Fruit fly (Drosophila melanogaster) whole organism, embryonic: Measurements from ENCODE around the gene CG13272.

ENCODE experiments used
- Blimp-1 ChIP-seq: fragments of 200-800 bp; sonication (Bioruptor generic); optimal IDR thresholded peaks from 3 replicates; lab custom pipeline; 2018; ENCODE audit warnings: missing biosample characterization, missing genetic modification characterization, mild to moderate bottlenecking, moderate library complexity, missing genetic modification reagents
- CG10366 ChIP-seq: fragments of 200-800 bp; sonication (Bioruptor generic); IDR thresholded peaks from 2 replicates; pipeline ENCODE4 v1.3.6; 2022; ENCODE audit warnings: missing biosample characterization, missing genetic modification characterization
- CG12236 ChIP-seq: fragments of 200-800 bp; sonication (Bioruptor generic); optimal IDR thresholded peaks from 2 replicates; lab custom pipeline; 2016; ENCODE audit warnings: missing biosample characterization, missing genetic modification characterization
- CG12391 ChIP-seq: fragments of 200-800 bp; sonication (Bioruptor generic); optimal IDR thresholded peaks from 3 replicates; lab custom pipeline; 2018; ENCODE audit warnings: missing biosample characterization, mild to moderate bottlenecking, missing genetic modification characterization, moderate library complexity
- CG13296 ChIP-seq: fragments of 200-800 bp; sonication (Bioruptor generic); optimal IDR thresholded peaks from 3 replicates; lab custom pipeline; 2018; ENCODE audit warnings: missing biosample characterization, mild to moderate bottlenecking, missing genetic modification characterization
- CG14014 ChIP-seq: fragments of 200-800 bp; sonication (Bioruptor generic); IDR thresholded peaks from 2 replicates; pipeline ENCODE4 v1.3.6; 2022; ENCODE audit warnings: missing biosample characterization, missing genetic modification characterization
- CG15514 ChIP-seq: fragments of 200-800 bp; sonication (Bioruptor generic); optimal IDR thresholded peaks from 3 replicates; lab custom pipeline; 2017; ENCODE audit warnings: missing biosample characterization, missing genetic modification characterization, mild to moderate bottlenecking, moderate library complexity, missing genetic modification reagents
- CG15696 ChIP-seq: fragments of 200-800 bp; sonication (Bioruptor generic); optimal IDR thresholded peaks from 2 replicates; lab custom pipeline; 2019; ENCODE audit warnings: missing biosample characterization, mild to moderate bottlenecking, missing genetic modification characterization, moderate library complexity
- CG18619 ChIP-seq: fragments of 200-800 bp; sonication (Bioruptor generic); optimal IDR thresholded peaks from 3 replicates; lab custom pipeline; 2017; ENCODE audit warnings: missing biosample characterization, mild to moderate bottlenecking, missing genetic modification characterization
- CG2199 ChIP-seq: fragments of 200-800 bp; sonication (Bioruptor generic); IDR thresholded peaks from 3 replicates; pipeline ENCODE4 v1.3.6; 2022; ENCODE audit warnings: missing biosample characterization, missing genetic modification characterization
- CG2875 ChIP-seq: fragments of 200-800 bp; sonication (Bioruptor generic); optimal IDR thresholded peaks from 2 replicates; lab custom pipeline; 2017; ENCODE audit warnings: missing biosample characterization, mild to moderate bottlenecking, missing genetic modification characterization, missing genetic modification reagents
- CG2889 ChIP-seq: fragments of 200-800 bp; sonication (Bioruptor generic); IDR thresholded peaks from 3 replicates; pipeline ENCODE4 v1.3.6; 2022; ENCODE audit warnings: missing biosample characterization, missing genetic modification characterization
- CG30403 ChIP-seq: fragments of 200-800 bp; sonication (Bioruptor generic); optimal IDR thresholded peaks from 3 replicates; lab custom pipeline; 2016; ENCODE audit warnings: missing biosample characterization, missing genetic modification characterization
- CG3163 ChIP-seq: fragments of 200-800 bp; sonication (Bioruptor generic); optimal IDR thresholded peaks from 3 replicates; lab custom pipeline; 2016; ENCODE audit warnings: missing biosample characterization, missing genetic modification characterization
- CG32767 ChIP-seq: fragments of 200-800 bp; sonication (Bioruptor generic); IDR thresholded peaks from 2 replicates; pipeline ENCODE4 v1.3.6; 2022; ENCODE audit warnings: missing biosample characterization, missing genetic modification characterization
- CG3726 ChIP-seq: fragments of 200-800 bp; sonication (Bioruptor generic); IDR thresholded peaks from 3 replicates; pipeline ENCODE4, ENCODE4 v1.3.6; 2022; ENCODE audit warnings: missing biosample characterization, missing genetic modification characterization
- CG5180 ChIP-seq: fragments of 200-800 bp; sonication (Bioruptor generic); optimal IDR thresholded peaks from 3 replicates; lab custom pipeline; 2017; ENCODE audit warnings: missing biosample characterization, missing genetic modification characterization, mild to moderate bottlenecking, moderate library complexity, missing genetic modification reagents
- CG6254 ChIP-seq: fragments of 200-800 bp; sonication (Bioruptor generic); optimal IDR thresholded peaks from 3 replicates; lab custom pipeline; 2017; ENCODE audit warnings: mild to moderate bottlenecking, missing biosample characterization, missing genetic modification reagents, missing genetic modification characterization
- CG6813 ChIP-seq: fragments of 200-800 bp; sonication (Bioruptor generic); optimal IDR thresholded peaks from 2 replicates; lab custom pipeline; 2017; ENCODE audit warnings: missing biosample characterization, missing genetic modification characterization, mild to moderate bottlenecking, moderate library complexity, missing genetic modification reagents
- CG7271 ChIP-seq: fragments of 200-800 bp; sonication (Bioruptor generic); optimal IDR thresholded peaks from 2 replicates; lab custom pipeline; 2018; ENCODE audit warnings: missing biosample characterization, mild to moderate bottlenecking, missing genetic modification characterization, moderate library complexity
- CG7987 ChIP-seq: fragments of 200-800 bp; sonication (Bioruptor generic); optimal IDR thresholded peaks from 2 replicates; lab custom pipeline; 2018; ENCODE audit warnings: missing biosample characterization, mild to moderate bottlenecking, missing genetic modification characterization, moderate library complexity
- D19A ChIP-seq: fragments of 200-800 bp; optimal IDR thresholded peaks from 3 replicates; lab custom pipeline; 2019; ENCODE audit warnings: missing biosample characterization, mild to moderate bottlenecking, missing genetic modification characterization, moderate library complexity
- Deaf1 ChIP-seq: fragments of 200-800 bp; optimal IDR thresholded peaks from 3 replicates; lab custom pipeline; 2019; ENCODE audit warnings: missing biosample characterization, mild to moderate bottlenecking, missing genetic modification characterization, moderate library complexity
- Dll ChIP-seq: fragments of 200-800 bp; sonication (Bioruptor generic); IDR thresholded peaks from 4 replicates; pipeline ENCODE4 v1.3.6; 2022; ENCODE audit warnings: missing biosample characterization, missing genetic modification characterization; ENCODE audit not compliant: partially characterized antibody
- Mes4 ChIP-seq: fragments of 200-800 bp; sonication (Bioruptor generic); optimal IDR thresholded peaks from 2 replicates; lab custom pipeline; 2016; ENCODE audit warnings: missing biosample characterization, missing genetic modification characterization
- Six4 ChIP-seq: fragments of 200-800 bp; sonication (Bioruptor generic); optimal IDR thresholded peaks from 2 replicates; lab custom pipeline; 2016; ENCODE audit warnings: missing biosample characterization, missing genetic modification characterization
- Sox102F ChIP-seq: fragments of 200-800 bp; sonication (Bioruptor generic); optimal IDR thresholded peaks from 2 replicates; lab custom pipeline; 2018; ENCODE audit warnings: missing biosample characterization, mild to moderate bottlenecking, missing genetic modification characterization, moderate library complexity
- Trl ChIP-seq, 3 experiments: fragments of >200 bp in 2 of 3; fragments of 200-800 bp in 1 of 3; sonication (Bioruptor generic) in 1 of 3; optimal IDR thresholded peaks; 2 replicates in 1 of 3; 3 replicates in 2 of 3; lab custom pipeline; 2016 to 2017; ENCODE audit warnings: missing biosample characterization in 1 of 3, missing genetic modification characterization in 1 of 3
- chinmo ChIP-seq: fragments of 200-800 bp; sonication (Bioruptor generic); IDR thresholded peaks from 4 replicates; pipeline ENCODE4 v1.3.6; 2022; ENCODE audit warnings: missing biosample characterization, missing genetic modification characterization; ENCODE audit not compliant: partially characterized antibody
- cwo ChIP-seq: fragments of 200-800 bp; sonication (Bioruptor generic); optimal IDR thresholded peaks from 3 replicates; lab custom pipeline; 2017; ENCODE audit warnings: missing biosample characterization, missing genetic modification characterization, mild to moderate bottlenecking, moderate library complexity, missing genetic modification reagents
- danr ChIP-seq: fragments of 200-800 bp; sonication (Bioruptor generic); IDR thresholded peaks from 2 replicates; pipeline ENCODE4 v1.3.6; 2022; ENCODE audit warnings: missing biosample characterization, missing genetic modification characterization
- dmrt99B ChIP-seq: fragments of 200-800 bp; sonication (Bioruptor generic); optimal IDR thresholded peaks from 2 replicates; lab custom pipeline; 2018; ENCODE audit warnings: missing biosample characterization, mild to moderate bottlenecking, missing genetic modification characterization, moderate library complexity
- gcm2 ChIP-seq: fragments of 200-800 bp; sonication (Bioruptor generic); optimal IDR thresholded peaks from 2 replicates; lab custom pipeline; 2016; ENCODE audit warnings: missing biosample characterization, missing genetic modification characterization
- gfzf ChIP-seq: fragments of 200-800 bp; sonication (Bioruptor generic); optimal IDR thresholded peaks from 2 replicates; lab custom pipeline; 2016; ENCODE audit warnings: missing biosample characterization, mild to moderate bottlenecking, missing genetic modification characterization, moderate library complexity
- gro ChIP-seq: fragments of 200-800 bp; sonication (Bioruptor generic); optimal IDR thresholded peaks from 2 replicates; lab custom pipeline; 2016; ENCODE audit warnings: missing biosample characterization, missing genetic modification characterization
- gsb-n ChIP-seq: fragments of 200-800 bp; sonication (Bioruptor generic); optimal IDR thresholded peaks from 3 replicates; lab custom pipeline; 2018; ENCODE audit warnings: missing biosample characterization, mild to moderate bottlenecking, missing genetic modification characterization
- gt ChIP-seq: fragments of 200-800 bp; sonication (Bioruptor generic); IDR thresholded peaks from 2 replicates; pipeline ENCODE4 v1.3.6; 2022; ENCODE audit warnings: missing biosample characterization, missing genetic modification characterization
- ind ChIP-seq: fragments of 200-800 bp; sonication (Bioruptor generic); optimal IDR thresholded peaks from 3 replicates; lab custom pipeline; 2016; ENCODE audit warnings: missing biosample characterization, missing genetic modification characterization
- nerfin-2 ChIP-seq: fragments of 200-800 bp; sonication (Bioruptor generic); IDR thresholded peaks from 2 replicates; pipeline ENCODE4 v1.3.6; 2022; ENCODE audit warnings: missing biosample characterization, missing genetic modification characterization; ENCODE audit not compliant: partially characterized antibody
- onecut ChIP-seq: fragments of 200-800 bp; sonication (Bioruptor generic); IDR thresholded peaks from 2 replicates; pipeline ENCODE4 v1.3.6; 2022; ENCODE audit warnings: missing biosample characterization, missing genetic modification characterization
- pho ChIP-seq: fragments of 200-800 bp; sonication (Bioruptor generic); optimal IDR thresholded peaks from 2 replicates; lab custom pipeline; 2016; ENCODE audit warnings: missing biosample characterization, missing genetic modification characterization
- prd ChIP-seq, 3 experiments: fragments of >200 bp in 2 of 3; fragments of 200-800 bp in 1 of 3; sonication (Bioruptor generic) in 1 of 3; optimal IDR thresholded peaks in 2 of 3; IDR thresholded peaks in 1 of 3; 2 replicates in 2 of 3; 3 replicates in 1 of 3; pipeline versions ENCODE4 v1.3.6 to Lab custom; 2017 to 2022; ENCODE audit warnings: missing biosample characterization in 1 of 3, missing genetic modification characterization in 1 of 3
- scrt ChIP-seq: fragments of 200-800 bp; sonication (Bioruptor generic); optimal IDR thresholded peaks from 2 replicates; lab custom pipeline; 2018; ENCODE audit warnings: missing biosample characterization, mild to moderate bottlenecking, missing genetic modification characterization, moderate library complexity
- sens ChIP-seq: fragments of 200-800 bp; sonication (Bioruptor generic); peaks from one replicate; lab custom pipeline; 2016; ENCODE audit warnings: missing biosample characterization, missing genetic modification characterization
- sug ChIP-seq: fragments of 200-800 bp; optimal IDR thresholded peaks from 2 replicates; lab custom pipeline; 2019; ENCODE audit warnings: missing biosample characterization, mild to moderate bottlenecking, missing genetic modification characterization, moderate library complexity
- tll ChIP-seq, 2 experiments: fragments of 200-800 bp in 1 of 2; fragments of >200 bp in 1 of 2; sonication (Bioruptor generic) in 1 of 2; optimal IDR thresholded peaks; 2 replicates each; lab custom pipeline; 2017 to 2019; ENCODE audit warnings: missing biosample characterization in 2 of 2, missing genetic modification characterization in 2 of 2, mild to moderate bottlenecking in 1 of 2, moderate library complexity in 1 of 2
- unpg ChIP-seq: fragments of 200-800 bp; sonication (Bioruptor generic); optimal IDR thresholded peaks from 3 replicates; lab custom pipeline; 2018; ENCODE audit warnings: missing biosample characterization, mild to moderate bottlenecking, missing genetic modification characterization, moderate library complexity
- zen ChIP-seq: fragments of 200-800 bp; sonication (Bioruptor generic); optimal IDR thresholded peaks from 3 replicates; lab custom pipeline; 2018; ENCODE audit warnings: missing biosample characterization, mild to moderate bottlenecking, missing genetic modification characterization, moderate library complexity

CG13272 gene

dm6 chr2L:16858466-16859007 lies 53.9 kb downstream of the CG13272 start, which contains the start of gene CG31809 (continued):
- no peak for TF ChIP-seq Six4
- no peak for TF ChIP-seq CG14014 (GFP tag; lab: Robert Waterston, UW)
- peak; percentile 8 for TF ChIP-seq gsb-n (tag; lab: Kevin White, UChicago)
- TF ChIP-seq CG7271 (tag; lab: Kevin White, UChicago): no peak
- no peak for TF ChIP-seq ind (GFP tag; lab: Kevin White, UChicago)
- no peak for TF ChIP-seq zen
- TF ChIP-seq Trl (optimal IDR thresholded peaks at IDR 0.05; lab: Kevin White, UChicago): peak in 1 of 2 experiments; percentile 41
- no peak for TF ChIP-seq Trl (GFP tag; optimal IDR thresholded peaks at IDR 0.05; lab: Kevin White, UChicago)
- TF ChIP-seq gro (GFP tag; lab: Kevin White, UChicago): no peak
- no peak for TF ChIP-seq CG30403 (GFP tag; lab: Kevin White, UChicago)
- TF ChIP-seq D19A: peak; percentile 13
- peak; percentile 25 for TF ChIP-seq CG6813 (GFP tag; lab: Kevin White, UChicago)
- no peak for TF ChIP-seq CG2875 (GFP tag; lab: Kevin White, UChicago)
- peak; percentile 66; the same call in 2 of the 3 replicates for TF ChIP-seq CG2199 (GFP tag; lab: Robert Waterston, UW)
- no peak for TF ChIP-seq dmrt99B (tag; lab: Kevin White, UChicago)
- TF ChIP-seq scrt (GFP tag; lab: Kevin White, UChicago): no peak
- TF ChIP-seq CG12391 (tag; lab: Kevin White, UChicago): no peak
- TF ChIP-seq gcm2 (GFP tag; lab: Kevin White, UChicago): no peak
- no peak for TF ChIP-seq tll (GFP tag; optimal IDR thresholded peaks at IDR 0.05; lab: Kevin White, UChicago)
- peak; percentile 62 for TF ChIP-seq Deaf1 (tag; lab: Kevin White, UChicago)
- no peak for TF ChIP-seq gt (GFP tag; lab: Robert Waterston, UW)
- no peak for TF ChIP-seq CG32767 (GFP tag; lab: Robert Waterston, UW)
- TF ChIP-seq CG6254 (GFP tag; lab: Kevin White, UChicago): peak; percentile 47
- TF ChIP-seq CG18619: no peak
- no peak for TF ChIP-seq CG15696 (tag; lab: Kevin White, UChicago)
- no peak for TF ChIP-seq Blimp-1 (GFP tag; lab: Kevin White, UChicago)
- 0 out of 4 replicates have a peak, but pooled peaks have one; percentile 62 for TF ChIP-seq chinmo (GFP tag; lab: Robert Waterston, UW)
- TF ChIP-seq sug (tag; lab: Kevin White, UChicago): no peak
- peak; percentile 4 for TF ChIP-seq Sox102F (GFP tag; lab: Kevin White, UChicago)
- TF ChIP-seq Dll (GFP tag; lab: Robert Waterston, UW): 0 out of 4 replicates have a peak, but pooled peaks have one; percentile 23
- TF ChIP-seq pho (GFP tag; lab: Kevin White, UChicago): no peak
- TF ChIP-seq CG5180 (GFP tag; lab: Kevin White, UChicago): no peak
- TF ChIP-seq CG2889 (GFP tag; lab: Robert Waterston, UW): no peak
- peak; percentile 71 for TF ChIP-seq CG3163 (GFP tag; lab: Kevin White, UChicago)
- TF ChIP-seq cwo (GFP tag; lab: Kevin White, UChicago): peak; percentile 67
- TF ChIP-seq prd (optimal IDR thresholded peaks at IDR 0.05; lab: Kevin White, UChicago): no peak
- no peak for TF ChIP-seq prd (GFP tag; IDR thresholded peaks at IDR 0.05; lab: Robert Waterston, UW)
- no peak for TF ChIP-seq CG3726
- TF ChIP-seq nerfin-2 (GFP tag; lab: Robert Waterston, UW): no peak
- TF ChIP-seq CG15514 (GFP tag; lab: Kevin White, UChicago): no peak
- TF ChIP-seq sens: peak; percentile 5
- TF ChIP-seq CG10366 (GFP tag; lab: Robert Waterston, UW): peak; percentile 7; the same call in 1 of the 2 replicates
- TF ChIP-seq danr (GFP tag; lab: Robert Waterston, UW): no peak
- TF ChIP-seq gfzf (GFP tag; lab: Kevin White, UChicago): no peak
- peak; percentile 13 for TF ChIP-seq CG7987 (GFP tag; lab: Kevin White, UChicago)
- TF ChIP-seq Mes4 (GFP tag; lab: Kevin White, UChicago): no peak
- TF ChIP-seq CG13296 (GFP tag; lab: Kevin White, UChicago): peak; percentile 20
- TF ChIP-seq CG12236: no peak
- no peak for TF ChIP-seq unpg (GFP tag; lab: Kevin White, UChicago)
- TF ChIP-seq onecut: peak; percentile 38; the same call in 1 of the 2 replicates
